Fruit fly (Drosophila melanogaster): ENCODE results near the gene Ir62a.
A peak's percentile ranks its signal among the peaks of the same experiment; 100 is the strongest.

Gene Ir62a

dm6 chr3L:1545693-1546329 is 14.8 kb upstream of the Ir62a start, which contains the start of the genes CG32313 and Pcyt1 (continued):
- peak; percentile 52 for TF ChIP-seq odd (GFP tag; optimal IDR thresholded peaks at IDR 0.05)
- TF ChIP-seq CG7963 (GFP tag; IDR thresholded peaks at IDR 0.05; ENCODE audit: partially characterized antibody): peak; percentile 90
- no peak for TF ChIP-seq cad (GFP tag; optimal IDR thresholded peaks at IDR 0.05)
- TF ChIP-seq dm (GFP tag; optimal IDR thresholded peaks at IDR 0.05): no peak
- no peak for TF ChIP-seq CG7357 (GFP tag; IDR thresholded peaks at IDR 0.05)
- no peak for TF ChIP-seq Mes4 (GFP tag; optimal IDR thresholded peaks at IDR 0.05)
- peak; percentile 67 for TF ChIP-seq CG17568 (GFP tag; optimal IDR thresholded peaks at IDR 0.05)
- no peak for TF ChIP-seq MTF-1 (GFP tag; optimal IDR thresholded peaks at IDR 0.05; ENCODE audit: borderline replicate concordance)
- TF ChIP-seq zen2 (GFP tag; IDR thresholded peaks at IDR 0.05; ENCODE audit: partially characterized antibody): peak; percentile 77
- no peak for TF ChIP-seq maf-S (GFP tag; optimal IDR thresholded peaks at IDR 0.05)
- TF ChIP-seq CG1603 (tag; optimal IDR thresholded peaks at IDR 0.05): peak; percentile 77
- TF ChIP-seq CG6854 (GFP tag; optimal IDR thresholded peaks at IDR 0.05): no peak
- peak; percentile 91 for TF ChIP-seq HLH4C (GFP tag; IDR thresholded peaks at IDR 0.05; ENCODE audit: partially characterized antibody)
- TF ChIP-seq E2f2 (GFP tag; IDR thresholded peaks at IDR 0.05): peak; percentile 81
- TF ChIP-seq ci (GFP tag; IDR thresholded peaks at IDR 0.05): peak; percentile 56; the same call in 1 of the 3 replicates
- peak; percentile 73 for TF ChIP-seq bigmax (GFP tag; optimal IDR thresholded peaks at IDR 0.05)
- no peak for TF ChIP-seq CG6683 (GFP tag; optimal IDR thresholded peaks at IDR 0.05)
- peak; percentile 89 for TF ChIP-seq BEAF-32 (GFP tag; optimal IDR thresholded peaks at IDR 0.05)
- peak; percentile 37 for TF ChIP-seq CG4707 (GFP tag; optimal IDR thresholded peaks at IDR 0.05)
- no peak for TF ChIP-seq repo (GFP tag; optimal IDR thresholded peaks at IDR 0.05)
- TF ChIP-seq CG17829 (tag; optimal IDR thresholded peaks at IDR 0.05): peak; percentile 6
- peak; percentile 3 for TF ChIP-seq gem (tag; optimal IDR thresholded peaks at IDR 0.05)
- TF ChIP-seq CG12744 (GFP tag; optimal IDR thresholded peaks at IDR 0.05): no peak
- no peak for TF ChIP-seq tx (GFP tag; optimal IDR thresholded peaks at IDR 0.05)
- TF ChIP-seq CG15269 (tag; optimal IDR thresholded peaks at IDR 0.05): peak; percentile 18
- TF ChIP-seq chm (GFP tag; IDR thresholded peaks at IDR 0.05): peak; percentile 71; the same call in 1 of the 2 replicates
- peak; percentile 86 for TF ChIP-seq CG2116 (GFP tag; optimal IDR thresholded peaks at IDR 0.05)
- TF ChIP-seq CG9215 (GFP tag; IDR thresholded peaks at IDR 0.05): no peak
- TF ChIP-seq CG13894 (tag; optimal IDR thresholded peaks at IDR 0.05): peak; percentile 59
- TF ChIP-seq MESR4 (GFP tag; optimal IDR thresholded peaks at IDR 0.05): peak; percentile 87
- no peak for TF ChIP-seq Mrtf (GFP tag; IDR thresholded peaks at IDR 0.05)
- peak; percentile 61 for TF ChIP-seq HmgZ (tag; optimal IDR thresholded peaks at IDR 0.05)
- peak; percentile 55 for TF ChIP-seq B-H2 (GFP tag; optimal IDR thresholded peaks at IDR 0.05)
- TF ChIP-seq pfk (GFP tag; optimal IDR thresholded peaks at IDR 0.05): peak; percentile 90
- peak; percentile 49 for TF ChIP-seq HmgD (GFP tag; optimal IDR thresholded peaks at IDR 0.05)
- peak; percentile 91 for TF ChIP-seq CG13287 (GFP tag; IDR thresholded peaks at IDR 0.05; ENCODE audit: partially characterized antibody)
- peak; percentile 75 for TF ChIP-seq CG3995 (GFP tag; optimal IDR thresholded peaks at IDR 0.05)
- peak; percentile 81 for TF ChIP-seq hbn (GFP tag; IDR thresholded peaks at IDR 0.05; ENCODE audit: partially characterized antibody)
- peak; percentile 86 for TF ChIP-seq CG16813 (GFP tag; IDR thresholded peaks at IDR 0.05; ENCODE audit: partially characterized antibody)
- no peak for TF ChIP-seq CG7271 (tag; optimal IDR thresholded peaks at IDR 0.05)
- 0 out of 2 replicates have a peak, but pooled peaks have one; percentile 22 for TF ChIP-seq Atf6 (GFP tag; IDR thresholded peaks at IDR 0.05)
- peak; percentile 23 for TF ChIP-seq CG2875 (GFP tag; optimal IDR thresholded peaks at IDR 0.05)
- peak; percentile 11 for TF ChIP-seq gsb-n (tag; optimal IDR thresholded peaks at IDR 0.05)
- TF ChIP-seq CG15696 (tag; optimal IDR thresholded peaks at IDR 0.05): no peak
- TF ChIP-seq corto (GFP tag; optimal IDR thresholded peaks at IDR 0.05): peak; percentile 8
- no peak for TF ChIP-seq CG10209 (GFP tag; optimal IDR thresholded peaks at IDR 0.05)
- TF ChIP-seq CG6791 (GFP tag; IDR thresholded peaks at IDR 0.05; ENCODE audit: partially characterized antibody): peak; percentile 96
- peak; percentile 17 for TF ChIP-seq CG17359 (tag; optimal IDR thresholded peaks at IDR 0.05)
